Fruit fly (Drosophila melanogaster): ENCODE measurements around the gene rdgA.

Gene rdgA

DNA sequence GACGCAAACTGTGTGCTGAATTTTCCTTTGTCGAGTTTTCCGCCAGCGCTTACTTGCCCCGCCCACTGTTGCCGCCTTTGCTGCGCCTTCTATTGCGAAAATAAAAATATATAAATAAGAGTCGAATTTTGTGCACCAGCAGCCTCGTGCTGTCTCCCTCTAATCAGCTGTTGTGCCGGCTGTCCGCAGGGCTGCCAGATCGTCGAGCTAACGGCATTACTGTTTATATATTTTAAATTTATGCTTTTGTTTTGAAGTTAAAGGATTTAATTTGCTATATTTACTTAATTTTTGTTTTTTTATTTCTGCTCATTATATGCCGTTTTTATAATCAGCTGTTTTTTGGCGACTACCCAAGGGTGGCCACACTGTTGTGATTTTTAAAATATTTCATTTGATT is 6.8 kb upstream of the rdgA start, which contains the start of gene Uros1 (continued):
- TF ChIP-seq ara (GFP tag; IDR thresholded peaks at IDR 0.05) (peak; percentile 53), CG12744 (GFP tag; optimal IDR thresholded peaks at IDR 0.05) (no peak), CG6175 (GFP tag; IDR thresholded peaks at IDR 0.05) (no peak), CG7556 (GFP tag; optimal IDR thresholded peaks at IDR 0.05) (no peak), aop (GFP tag; IDR thresholded peaks at IDR 0.05) (no peak), Atf3 (GFP tag; optimal IDR thresholded peaks at IDR 0.05) (no peak), BtbVII (GFP tag; optimal IDR thresholded peaks at IDR 0.05) (no peak), CG2199 (GFP tag; IDR thresholded peaks at IDR 0.05) (no peak), Gsc (GFP tag; IDR thresholded peaks at IDR 0.05) (no peak), CG7928 (GFP tag; optimal IDR thresholded peaks at IDR 0.05) (no peak), amos (GFP tag; IDR thresholded peaks at IDR 0.05; ENCODE audit: partially characterized antibody) (no peak), pita (GFP tag; optimal IDR thresholded peaks at IDR 0.05) (no peak), sim (GFP tag; IDR thresholded peaks at IDR 0.05) (no peak), CG10274 (GFP tag; optimal IDR thresholded peaks at IDR 0.05) (no peak), CG14441 (GFP tag; IDR thresholded peaks at IDR 0.05) (peak; percentile 60), CG5245 (GFP tag; optimal IDR thresholded peaks at IDR 0.05) (no peak), Nf-YC (tag; optimal IDR thresholded peaks at IDR 0.05) (peak; percentile 5), zf30C (GFP tag; optimal IDR thresholded peaks at IDR 0.05) (no peak), ftz-f1 (GFP tag; optimal IDR thresholded peaks at IDR 0.05) (no peak), H2.0 (GFP tag; IDR thresholded peaks at IDR 0.05) (no peak), CG11695 (GFP tag; IDR thresholded peaks at IDR 0.05) (peak; percentile 53; the same call in 1 of the 3 replicates), CG1603 (tag; optimal IDR thresholded peaks at IDR 0.05) (no peak), crp (GFP tag; optimal IDR thresholded peaks at IDR 0.05) (peak; percentile 66 to 93), sisA (GFP tag; IDR thresholded peaks at IDR 0.05) (peak; percentile 12; the same call in 1 of the 2 replicates), tgo (GFP tag; IDR thresholded peaks at IDR 0.05) (peak; percentile 53), ac (GFP tag; optimal IDR thresholded peaks at IDR 0.05) (no peak), GATAe (GFP tag; conservative IDR thresholded peaks at IDR 0.05) (no peak), CG9727 (GFP tag; optimal IDR thresholded peaks at IDR 0.05) (no peak), stwl (tag; optimal IDR thresholded peaks at IDR 0.05) (peak; percentile 43), CG8089 (GFP tag; optimal IDR thresholded peaks at IDR 0.05) (no peak), CG9797 (GFP tag; optimal IDR thresholded peaks at IDR 0.05) (peak; percentile 3), HLH54F (GFP tag; optimal IDR thresholded peaks at IDR 0.05) (peak; percentile 27), YL-1 (GFP tag; optimal IDR thresholded peaks at IDR 0.05) (no peak), Hmx (GFP tag; optimal IDR thresholded peaks at IDR 0.05) (no peak), Gug (GFP tag; IDR thresholded peaks at IDR 0.05) (peak; percentile 46; the same call in 1 of the 4 replicates), CG31224 (GFP tag; IDR thresholded peaks at IDR 0.05) (no peak), Dad (GFP tag; optimal IDR thresholded peaks at IDR 0.05) (no peak), CG32532 (GFP tag; IDR thresholded peaks at IDR 0.05) (peak; percentile 46; the same call in 1 of the 2 replicates), Opbp (GFP tag; IDR thresholded peaks at IDR 0.05; ENCODE audit: partially characterized antibody) (no peak), gce (GFP tag; IDR thresholded peaks at IDR 0.05) (no peak), CG9876 (GFP tag; optimal IDR thresholded peaks at IDR 0.05) (no peak), jing (GFP tag; optimal IDR thresholded peaks at IDR 0.05) (no peak), row (GFP tag; IDR thresholded peaks at IDR 0.05) (peak; percentile 65), tup (GFP tag; optimal IDR thresholded peaks at IDR 0.05) (no peak), Oli (tag; optimal IDR thresholded peaks at IDR 0.05) (no peak), Awh (GFP tag; IDR thresholded peaks at IDR 0.05) (no peak), kah (GFP tag; optimal IDR thresholded peaks at IDR 0.05) (no peak), CG15601 (tag; optimal IDR thresholded peaks at IDR 0.05) (no peak), mld (GFP tag; IDR thresholded peaks at IDR 0.05; ENCODE audit: partially characterized antibody) (no peak), mirr (GFP tag; optimal IDR thresholded peaks at IDR 0.05) (no peak), prd (optimal IDR thresholded peaks at IDR 0.05) (no peak), prd (GFP tag; IDR thresholded peaks at IDR 0.05) (peak; percentile 71; the same call in 2 of the 3 replicates)

All from whole organism, embryonic.